Worm (Caenorhabditis elegans) whole organism, L3 larva: Measurements from ENCODE around the gene hst-2.
A peak's percentile ranks its signal among the peaks of the same experiment; 100 is the strongest.

Experiments used
- R02D3.7 ChIP-seq: fragments of 150-350 bp; optimal IDR thresholded peaks from 2 replicates; lab custom pipeline; 2014; ENCODE audit warnings: missing biosample characterization, missing genetic modification characterization
- ZK546.5 ChIP-seq: sonication (generic microtip); optimal IDR thresholded peaks from 2 replicates; lab custom pipeline; 2017; ENCODE audit warnings: missing biosample characterization, missing genetic modification characterization
- aly-2 ChIP-seq: fragments of 150-350 bp; optimal IDR thresholded peaks from 2 replicates; lab custom pipeline; 2014; ENCODE audit warnings: missing biosample characterization, missing genetic modification characterization
- ama-1 ChIP-seq: fragments of 150-350 bp; optimal IDR thresholded peaks from 2 replicates; lab custom pipeline; 2018
- ceh-28 ChIP-seq: fragments of 150-350 bp; optimal IDR thresholded peaks from 2 replicates; lab custom pipeline; 2014; ENCODE audit warnings: missing biosample characterization, missing genetic modification reagents, missing genetic modification characterization
- ceh-82 ChIP-seq: fragments of 150-350 bp; optimal IDR thresholded peaks from 2 replicates; lab custom pipeline; 2014; ENCODE audit warnings: missing biosample characterization, missing genetic modification characterization
- daf-12 ChIP-seq: fragments of 150-350 bp; optimal IDR thresholded peaks from 2 replicates; lab custom pipeline; 2014; ENCODE audit warnings: missing biosample characterization, missing genetic modification reagents, missing genetic modification characterization
- elt-2 ChIP-seq: sonication (generic microtip); optimal IDR thresholded peaks from 2 replicates; lab custom pipeline; 2016; ENCODE audit warnings: missing genetic modification reagents, mild to moderate bottlenecking, missing genetic modification characterization, missing compliant biosample characterization
- elt-3 ChIP-seq, 3 experiments: fragments of 150-350 bp in 1 of 3; sonication (generic microtip) in 2 of 3; optimal IDR thresholded peaks; 2 replicates in 2 of 3; 4 replicates in 1 of 3; lab custom pipeline; 2014 to 2017; ENCODE audit warnings: missing biosample characterization in 3 of 3, missing genetic modification characterization in 3 of 3
- eor-1 ChIP-seq, 2 experiments: fragments of 150-350 bp; optimal IDR thresholded peaks; 2 replicates each; lab custom pipeline; 2014 to 2018; ENCODE audit warnings: missing biosample characterization in 2 of 2, missing genetic modification characterization in 2 of 2
- fkh-10 ChIP-seq: sonication (generic microtip); optimal IDR thresholded peaks from 2 replicates; lab custom pipeline; 2017; ENCODE audit warnings: missing biosample characterization, missing genetic modification reagents, missing genetic modification characterization
- fkh-2 ChIP-seq: fragments of 150-350 bp; optimal IDR thresholded peaks from 2 replicates; lab custom pipeline; 2014; ENCODE audit warnings: missing biosample characterization, missing genetic modification reagents, missing genetic modification characterization
- jun-1 ChIP-seq: fragments of 150-350 bp; optimal IDR thresholded peaks from 2 replicates; lab custom pipeline; 2014; ENCODE audit warnings: missing biosample characterization, missing genetic modification reagents, missing genetic modification characterization
- lin-15B ChIP-seq: fragments of 150-350 bp; optimal IDR thresholded peaks from 2 replicates; lab custom pipeline; 2014; ENCODE audit warnings: missing biosample characterization, missing genetic modification characterization
- lin-39 ChIP-seq: fragments of 150-350 bp; optimal IDR thresholded peaks from 2 replicates; lab custom pipeline; 2018; ENCODE audit warnings: missing biosample characterization, missing genetic modification reagents, missing genetic modification characterization
- mdl-1 ChIP-seq: fragments of 150-350 bp; optimal IDR thresholded peaks from 2 replicates; lab custom pipeline; 2014; ENCODE audit warnings: missing biosample characterization, missing genetic modification characterization
- mml-1 ChIP-seq: fragments of 150-350 bp; sonication (generic microtip); optimal IDR thresholded peaks from 3 replicates; lab custom pipeline; 2014; ENCODE audit warnings: missing biosample characterization, missing genetic modification characterization
- nfya-1 ChIP-seq: sonication (generic microtip); optimal IDR thresholded peaks from 2 replicates; lab custom pipeline; 2017; ENCODE audit warnings: missing genetic modification characterization, mild to moderate bottlenecking, missing compliant biosample characterization, antibody characterized with exemption, moderate library complexity; ENCODE audit not compliant: insufficient read depth
- nhr-11 ChIP-seq: fragments of 150-350 bp; optimal IDR thresholded peaks from 2 replicates; lab custom pipeline; 2014; ENCODE audit warnings: missing biosample characterization, missing genetic modification characterization
- nhr-23 ChIP-seq: fragments of 150-350 bp; optimal IDR thresholded peaks from 2 replicates; lab custom pipeline; 2014; ENCODE audit warnings: missing biosample characterization, missing genetic modification reagents, missing genetic modification characterization
- nhr-237 ChIP-seq: fragments of 150-350 bp; optimal IDR thresholded peaks from 2 replicates; lab custom pipeline; 2014; ENCODE audit warnings: missing biosample characterization, missing genetic modification characterization
- nhr-25 ChIP-seq: sonication (generic microtip); optimal IDR thresholded peaks from 2 replicates; lab custom pipeline; 2017; ENCODE audit warnings: missing biosample characterization, missing genetic modification characterization
- nhr-43 ChIP-seq: sonication (generic microtip); optimal IDR thresholded peaks from 2 replicates; lab custom pipeline; 2016; ENCODE audit warnings: mild to moderate bottlenecking, missing genetic modification characterization, missing compliant biosample characterization; ENCODE audit not compliant: poor library complexity, severe bottlenecking
- nhr-76 ChIP-seq: fragments of 150-350 bp; sonication (generic microtip); optimal IDR thresholded peaks from 5 replicates; lab custom pipeline; 2014; ENCODE audit warnings: missing biosample characterization, missing genetic modification characterization
- pha-4 ChIP-seq: fragments of 150-350 bp; optimal IDR thresholded peaks from 2 replicates; lab custom pipeline; 2014; ENCODE audit warnings: missing biosample characterization, missing genetic modification reagents, missing genetic modification characterization
- pqm-1 ChIP-seq: fragments of 150-350 bp; optimal IDR thresholded peaks from 2 replicates; lab custom pipeline; 2017; ENCODE audit warnings: missing biosample characterization, missing genetic modification characterization, inconsistent platforms
- snpc-4 ChIP-seq: fragments of 150-350 bp; optimal IDR thresholded peaks from 2 replicates; lab custom pipeline; 2014; ENCODE audit warnings: missing biosample characterization, missing genetic modification characterization
- unc-39 ChIP-seq: sonication (generic microtip); optimal IDR thresholded peaks from 4 replicates; lab custom pipeline; 2017; ENCODE audit warnings: missing biosample characterization, missing genetic modification characterization
- ztf-11 ChIP-seq: fragments of 150-350 bp; optimal IDR thresholded peaks from 2 replicates; lab custom pipeline; 2014; ENCODE audit warnings: missing biosample characterization, missing genetic modification characterization

The hst-2 gene

ce11 chrX:11211360-11211759 lies 4.4 kb upstream of the hst-2 start:
- TF ChIP-seq ama-1 (lab: Kevin White, UChicago) (no peak), mdl-1 (tag; lab: Kevin White, UChicago) (no peak), nhr-25 (tag; lab: Kevin White, UChicago) (no peak), fkh-10 (no peak), lin-15B (no peak), elt-2 (tag; lab: Kevin White, UChicago) (no peak), mml-1 (no peak), nhr-23 (no peak), jun-1 (tag; lab: Kevin White, UChicago) (no peak), unc-39 (no peak), ceh-82 (tag; lab: Kevin White, UChicago) (no peak), ztf-11 (tag; lab: Kevin White, UChicago) (no peak)

- TF ChIP-seq nhr-43 (tag; lab: Kevin White, UChicago) (no peak), mml-1 (no peak), jun-1 (tag; lab: Kevin White, UChicago) (no peak), ztf-11 (tag; lab: Kevin White, UChicago) (no peak), fkh-10 (no peak)
- TF ChIP-seq, all 47 proteins: peak for 0
Observed at ce11 chrX:11210417-11210816, 3.5 kb upstream of the hst-2 start.

DNA sequence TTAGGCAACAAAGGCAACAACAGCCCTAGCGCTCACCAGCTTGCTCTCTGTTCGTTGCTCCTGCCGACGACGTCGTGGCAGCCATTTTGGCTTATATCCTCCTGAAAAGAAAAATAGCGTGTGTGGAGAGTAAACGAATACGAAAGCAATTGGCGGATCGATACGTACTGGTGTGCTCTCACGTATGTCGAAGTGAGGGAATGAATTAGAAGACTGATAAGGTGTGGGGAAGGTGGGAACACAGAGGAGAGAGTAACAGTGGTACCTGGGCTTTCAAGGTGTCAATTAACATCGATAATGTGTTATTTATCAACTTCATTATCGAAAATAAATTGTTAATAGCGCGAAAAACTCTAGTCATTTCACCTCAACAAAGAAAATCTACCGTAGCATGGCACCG lies 1.8 kb upstream of the hst-2 start, which contains the start of gene C34F6.5:
C34F6.5 (minus strand) TSS at position 101 of the 400 bp plus-strand sequence.
- TF ChIP-seq daf-12 (tag; lab: Kevin White, UChicago) (no peak), fkh-10 (no peak), nhr-23 (no peak), eor-1 (tag; optimal IDR thresholded peaks at IDR 0.05; lab: Kevin White, UChicago) (no peak), ZK546.5 (tag; lab: Kevin White, UChicago) (no peak), nhr-237 (tag; lab: Kevin White, UChicago) (no peak), elt-2 (tag; lab: Kevin White, UChicago) (no peak)

ce11 chrX:11203773-11204172 lies 3.2 kb downstream of the hst-2 start, which contains the start of gene C34F6.11:
C34F6.11 (minus strand) TSS chrX:11203932.
- TF ChIP-seq pqm-1 (tag; lab: Kevin White, UChicago) (peak; percentile 52), nhr-76 (tag; lab: Kevin White, UChicago) (no peak), elt-2 (tag; lab: Kevin White, UChicago) (peak; percentile 70), nhr-11 (tag; lab: Kevin White, UChicago) (no peak), pha-4 (tag; lab: Kevin White, UChicago) (peak; percentile 2), nhr-43 (tag; lab: Kevin White, UChicago) (no peak)

DNA sequence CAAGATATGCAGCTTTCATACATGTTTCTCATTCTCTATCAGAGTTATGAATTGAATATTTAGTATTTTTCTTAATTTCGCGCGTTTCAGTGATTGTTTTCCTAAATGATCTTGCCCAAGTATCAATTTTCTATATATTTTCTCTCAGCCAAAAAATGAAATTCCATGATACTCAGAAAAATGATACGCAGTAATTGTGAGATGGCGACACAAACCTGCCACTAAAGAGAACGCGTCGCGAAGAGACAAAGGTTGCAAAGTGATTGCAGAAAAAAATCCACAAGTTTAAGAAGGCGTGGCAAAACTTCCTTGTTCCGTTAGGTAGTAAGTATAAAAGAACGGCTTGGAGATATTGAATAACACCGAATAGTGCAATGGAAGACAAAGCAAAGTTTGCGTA lies 5.8 kb downstream of the hst-2 start, which contains the start of gene col-179:
col-179 (plus strand) TSS at position 301 of the 400 bp plus-strand sequence.
- TF ChIP-seq pha-4 (tag; lab: Kevin White, UChicago): no peak
- no peak for TF ChIP-seq ceh-28 (tag; lab: Kevin White, UChicago)
- no peak for TF ChIP-seq nfya-1 (tag; lab: Kevin White, UChicago)

DNA sequence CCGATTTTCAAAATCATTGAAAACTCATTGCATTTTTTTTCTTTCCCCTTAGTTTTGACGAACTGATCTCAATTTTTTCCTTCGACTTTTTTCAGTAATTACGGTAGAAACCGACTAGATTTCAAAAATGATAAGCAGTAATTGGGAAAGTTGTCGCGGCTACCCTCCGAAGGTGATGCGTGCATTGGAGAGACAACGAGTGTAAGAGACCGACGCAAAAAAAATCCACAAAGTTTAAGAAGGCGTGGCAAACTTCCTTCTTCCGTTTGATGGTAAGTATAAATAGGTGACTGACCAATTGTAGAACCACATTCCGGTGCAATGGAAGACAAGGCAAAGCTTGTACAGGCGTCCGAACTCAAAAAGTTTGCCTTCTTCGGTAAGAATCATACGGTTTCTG lies 7.8 kb downstream of the hst-2 start, which contains the start of gene col-178:
col-178 (plus strand) TSS at position 301 of the 400 bp plus-strand sequence.
- no peak for TF ChIP-seq lin-39
- no peak for TF ChIP-seq R02D3.7 (tag; lab: Kevin White, UChicago)
- no peak for TF ChIP-seq aly-2 (tag; lab: Kevin White, UChicago)
- no peak for TF ChIP-seq snpc-4 (tag; lab: Kevin White, UChicago)
- TF ChIP-seq unc-39: no peak
- no peak for TF ChIP-seq elt-3 (tag; optimal IDR thresholded peaks at IDR 0.05; lab: Kevin White, UChicago)
- no peak for TF ChIP-seq pha-4 (tag; lab: Kevin White, UChicago)
- TF ChIP-seq elt-2 (tag; lab: Kevin White, UChicago): no peak
- no peak for TF ChIP-seq mml-1

ce11 chrX:11196741-11197140 lies 10.2 kb downstream of the hst-2 start, which contains the start of gene C34F6.1:
C34F6.1 (minus strand) TSS chrX:11196841.
- no peak for TF ChIP-seq mml-1
- TF ChIP-seq fkh-2 (tag; lab: Kevin White, UChicago): no peak
- peak; percentile 15 for TF ChIP-seq pha-4 (tag; lab: Kevin White, UChicago)
